Fruit fly (Drosophila melanogaster): ENCODE measurements around the gene sty.

DNA sequence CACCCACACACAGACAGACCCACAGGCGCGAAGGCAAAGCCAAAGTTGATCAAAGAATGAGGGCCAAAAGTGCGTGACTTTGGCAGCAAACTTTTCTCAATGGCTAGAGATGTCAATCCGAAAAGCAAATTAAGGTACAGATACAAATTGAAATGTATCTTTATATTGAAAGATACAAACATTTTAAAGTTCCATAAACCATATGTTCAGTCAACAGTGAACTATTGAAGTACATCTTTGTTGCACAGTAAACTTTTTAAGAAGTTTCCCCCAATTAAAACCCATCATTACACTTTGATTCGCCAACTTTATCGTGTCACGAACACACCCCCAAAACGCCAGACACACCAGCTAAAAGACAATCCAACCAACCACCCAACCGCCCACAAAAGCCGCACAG is 13.0 kb downstream of the sty start:
- no peak for TF ChIP-seq achi (GFP tag; optimal IDR thresholded peaks at IDR 0.05)
- no peak for TF ChIP-seq lz (GFP tag; optimal IDR thresholded peaks at IDR 0.05)
- no peak for TF ChIP-seq Hr38 (GFP tag; optimal IDR thresholded peaks at IDR 0.05)
- no peak for TF ChIP-seq CG6808 (GFP tag; optimal IDR thresholded peaks at IDR 0.05)
- TF ChIP-seq Met (GFP tag; optimal IDR thresholded peaks at IDR 0.05): no peak
- TF ChIP-seq CG11294 (GFP tag; IDR thresholded peaks at IDR 0.05): no peak
- TF ChIP-seq Lpt (GFP tag; optimal IDR thresholded peaks at IDR 0.05): no peak
- TF ChIP-seq spab (GFP tag; optimal IDR thresholded peaks at IDR 0.05): no peak
- no peak for TF ChIP-seq Blimp-1 (GFP tag; optimal IDR thresholded peaks at IDR 0.05)
- TF ChIP-seq Eip93F (GFP tag; optimal IDR thresholded peaks at IDR 0.05): no peak
- TF ChIP-seq CG15336 (GFP tag; IDR thresholded peaks at IDR 0.05): no peak
- no peak for TF ChIP-seq OdsH (GFP tag; optimal IDR thresholded peaks at IDR 0.05)
- TF ChIP-seq Hr39 (GFP tag; optimal IDR thresholded peaks at IDR 0.05): no peak
- TF ChIP-seq Sox14 (GFP tag; optimal IDR thresholded peaks at IDR 0.05): no peak
